Worm (Caenorhabditis elegans): ENCODE data around the gene math-24.

- TF ChIP-seq dao-5 (tag; optimal IDR thresholded peaks at IDR 0.05), result no peak
- TF ChIP-seq him-1 (tag; optimal IDR thresholded peaks at IDR 0.05), result no peak
Measured at ce11 chrII:1869120-1869519, 30.9 kb upstream of the math-24 start, which contains the start of gene math-14.

Measured in whole organism, L4/young adult.